Fruit fly (Drosophila melanogaster) whole organism, embryonic: ENCODE measurements around the gene Send2.

Experiments
- Antp ChIP-seq: fragments of 200-800 bp; sonication (Bioruptor generic); optimal IDR thresholded peaks from 3 replicates; lab custom pipeline; 2016; ENCODE audit warnings: missing biosample characterization, missing genetic modification characterization
- CG11398 ChIP-seq: fragments of 200-800 bp; sonication (Bioruptor generic); optimal IDR thresholded peaks from 2 replicates; lab custom pipeline; 2016; ENCODE audit warnings: missing biosample characterization, missing genetic modification characterization
- CG12299 ChIP-seq: fragments of 200-800 bp; sonication (Bioruptor generic); optimal IDR thresholded peaks from 2 replicates; lab custom pipeline; 2018; ENCODE audit warnings: missing biosample characterization, mild to moderate bottlenecking, missing genetic modification characterization
- CG12391 ChIP-seq: fragments of 200-800 bp; sonication (Bioruptor generic); optimal IDR thresholded peaks from 3 replicates; lab custom pipeline; 2018; ENCODE audit warnings: missing biosample characterization, mild to moderate bottlenecking, missing genetic modification characterization, moderate library complexity
- CG12769 ChIP-seq: fragments of 200-800 bp; sonication (Bioruptor generic); optimal IDR thresholded peaks from 2 replicates; lab custom pipeline; 2019; ENCODE audit warnings: missing biosample characterization, mild to moderate bottlenecking, missing genetic modification characterization, moderate library complexity
- CG14014 ChIP-seq: fragments of 200-800 bp; sonication (Bioruptor generic); IDR thresholded peaks from 2 replicates; pipeline ENCODE4 v1.3.6; 2022; ENCODE audit warnings: missing biosample characterization, missing genetic modification characterization
- CG1647 ChIP-seq: fragments of 200-800 bp; sonication (Bioruptor generic); optimal IDR thresholded peaks from 3 replicates; lab custom pipeline; 2016; ENCODE audit warnings: missing biosample characterization, missing genetic modification characterization
- CG17802 ChIP-seq: fragments of 200-800 bp; sonication (Bioruptor generic); optimal IDR thresholded peaks from 2 replicates; lab custom pipeline; 2018; ENCODE audit warnings: missing biosample characterization, mild to moderate bottlenecking, missing genetic modification characterization, moderate library complexity
- CG2875 ChIP-seq: fragments of 200-800 bp; sonication (Bioruptor generic); optimal IDR thresholded peaks from 2 replicates; lab custom pipeline; 2017; ENCODE audit warnings: missing biosample characterization, mild to moderate bottlenecking, missing genetic modification characterization, missing genetic modification reagents
- CG2889 ChIP-seq: fragments of 200-800 bp; sonication (Bioruptor generic); IDR thresholded peaks from 3 replicates; pipeline ENCODE4 v1.3.6; 2022; ENCODE audit warnings: missing biosample characterization, missing genetic modification characterization
- CG30403 ChIP-seq: fragments of 200-800 bp; sonication (Bioruptor generic); optimal IDR thresholded peaks from 3 replicates; lab custom pipeline; 2016; ENCODE audit warnings: missing biosample characterization, missing genetic modification characterization
- CG31224 ChIP-seq: fragments of 200-800 bp; sonication (Bioruptor generic); IDR thresholded peaks from 2 replicates; pipeline ENCODE4 v1.3.6; 2022; ENCODE audit warnings: missing biosample characterization, missing genetic modification characterization
- CG34376 ChIP-seq: fragments of 200-800 bp; sonication (Bioruptor generic); optimal IDR thresholded peaks from 2 replicates; lab custom pipeline; 2018; ENCODE audit warnings: missing biosample characterization, mild to moderate bottlenecking, missing genetic modification characterization
- CG34422 ChIP-seq: fragments of 200-800 bp; sonication (Bioruptor generic); IDR thresholded peaks from 3 replicates; pipeline ENCODE4 v1.3.6; 2022; ENCODE audit warnings: missing biosample characterization, missing genetic modification characterization
- CG6683 ChIP-seq: fragments of 200-800 bp; sonication (Bioruptor generic); optimal IDR thresholded peaks from 2 replicates; lab custom pipeline; 2017; ENCODE audit warnings: missing biosample characterization, mild to moderate bottlenecking, missing genetic modification characterization, missing genetic modification reagents
- CG7271 ChIP-seq: fragments of 200-800 bp; sonication (Bioruptor generic); optimal IDR thresholded peaks from 2 replicates; lab custom pipeline; 2018; ENCODE audit warnings: missing biosample characterization, mild to moderate bottlenecking, missing genetic modification characterization, moderate library complexity
- CHES-1-like ChIP-seq: fragments of 200-800 bp; sonication (Bioruptor generic); optimal IDR thresholded peaks from 2 replicates; lab custom pipeline; 2016; ENCODE audit warnings: missing biosample characterization, missing genetic modification characterization
- Dref ChIP-seq: fragments of 200-800 bp; sonication (Bioruptor generic); IDR thresholded peaks from 2 replicates; pipeline ENCODE4 v1.3.6; 2022; ENCODE audit warnings: missing biosample characterization, missing genetic modification characterization
- Drgx ChIP-seq: fragments of 200-800 bp; sonication (Bioruptor generic); IDR thresholded peaks from 2 replicates; pipeline ENCODE4 v1.3.6; 2022; ENCODE audit warnings: missing biosample characterization, missing genetic modification characterization
- Fer3 ChIP-seq: fragments of 200-800 bp; sonication (Bioruptor generic); optimal IDR thresholded peaks from 2 replicates; lab custom pipeline; 2018; ENCODE audit warnings: missing biosample characterization, mild to moderate bottlenecking, missing genetic modification characterization, moderate library complexity
- HLHmδ ChIP-seq: fragments of 200-800 bp; sonication (Bioruptor generic); optimal IDR thresholded peaks from 2 replicates; lab custom pipeline; 2018; ENCODE audit warnings: missing biosample characterization, mild to moderate bottlenecking, missing genetic modification characterization, moderate library complexity
- Hr3 ChIP-seq: fragments of 200-800 bp; sonication (Bioruptor generic); optimal IDR thresholded peaks from 3 replicates; lab custom pipeline; 2016; ENCODE audit warnings: missing biosample characterization, missing genetic modification characterization
- MESR4 ChIP-seq: fragments of 200-800 bp; sonication (Bioruptor generic); optimal IDR thresholded peaks from 2 replicates; lab custom pipeline; 2018; ENCODE audit warnings: missing biosample characterization, mild to moderate bottlenecking, missing genetic modification characterization, moderate library complexity
- Mes4 ChIP-seq: fragments of 200-800 bp; sonication (Bioruptor generic); optimal IDR thresholded peaks from 2 replicates; lab custom pipeline; 2016; ENCODE audit warnings: missing biosample characterization, missing genetic modification characterization
- NfI ChIP-seq: fragments of 200-800 bp; sonication (Bioruptor generic); optimal IDR thresholded peaks from 3 replicates; lab custom pipeline; 2018; ENCODE audit warnings: missing biosample characterization, mild to moderate bottlenecking, missing genetic modification characterization, moderate library complexity
- Poxn ChIP-seq: fragments of 200-800 bp; sonication (Bioruptor generic); IDR thresholded peaks from 2 replicates; pipeline ENCODE4 v1.3.6; 2022; ENCODE audit warnings: missing biosample characterization, missing genetic modification characterization
- Rfx ChIP-seq: fragments of 200-800 bp; sonication (Bioruptor generic); IDR thresholded peaks from 2 replicates; pipeline ENCODE4 v1.3.6; 2022; ENCODE audit warnings: missing biosample characterization, missing genetic modification characterization
- Sin3A ChIP-seq: fragments of >200 bp; optimal IDR thresholded peaks from 2 replicates; lab custom pipeline; 2018
- Ssrp ChIP-seq: fragments of 200-800 bp; sonication (Bioruptor generic); optimal IDR thresholded peaks from 2 replicates; lab custom pipeline; 2018; ENCODE audit warnings: missing biosample characterization, mild to moderate bottlenecking, missing genetic modification characterization, moderate library complexity
- Taf1 ChIP-seq: fragments of 200-800 bp; sonication (Bioruptor generic); IDR thresholded peaks from 2 replicates; pipeline ENCODE4 v1.3.6; 2022; ENCODE audit warnings: missing biosample characterization, missing genetic modification characterization
- abd-A ChIP-seq: fragments of 200-800 bp; sonication (Bioruptor generic); optimal IDR thresholded peaks from 3 replicates; lab custom pipeline; 2019; ENCODE audit warnings: missing biosample characterization, mild to moderate bottlenecking, missing genetic modification characterization, moderate library complexity
- amos ChIP-seq: fragments of 200-800 bp; sonication (Bioruptor generic); IDR thresholded peaks from 2 replicates; pipeline ENCODE4 v1.3.6; 2022; ENCODE audit warnings: missing biosample characterization, missing genetic modification characterization; ENCODE audit not compliant: partially characterized antibody
- ash1 ChIP-seq: fragments of 200-800 bp; sonication (Bioruptor generic); optimal IDR thresholded peaks from 2 replicates; lab custom pipeline; 2018; ENCODE audit warnings: missing biosample characterization, mild to moderate bottlenecking, missing genetic modification characterization
- az2 ChIP-seq: fragments of 200-800 bp; sonication (Bioruptor generic); optimal IDR thresholded peaks from 3 replicates; lab custom pipeline; 2016; ENCODE audit warnings: missing biosample characterization, missing genetic modification characterization
- bbx ChIP-seq: fragments of 200-800 bp; sonication (Bioruptor generic); IDR thresholded peaks from 2 replicates; pipeline ENCODE4 v1.3.6; 2022; ENCODE audit warnings: missing biosample characterization, missing genetic modification characterization; ENCODE audit not compliant: partially characterized antibody
- bowl ChIP-seq: fragments of 200-800 bp; sonication (Bioruptor generic); IDR thresholded peaks from 2 replicates; pipeline ENCODE4 v1.3.6; 2022; ENCODE audit warnings: missing biosample characterization, missing genetic modification characterization
- cwo ChIP-seq: fragments of 200-800 bp; sonication (Bioruptor generic); optimal IDR thresholded peaks from 3 replicates; lab custom pipeline; 2017; ENCODE audit warnings: missing biosample characterization, missing genetic modification characterization, mild to moderate bottlenecking, moderate library complexity, missing genetic modification reagents
- insv ChIP-seq, 2 experiments: fragments of 200-800 bp; sonication (Bioruptor generic); optimal IDR thresholded peaks; 3 replicates each; lab custom pipeline; 2016 to 2018; ENCODE audit warnings: missing biosample characterization in 2 of 2, missing genetic modification characterization in 2 of 2
- lola ChIP-seq, 3 experiments: fragments of >200 bp in 2 of 3; fragments of 200-800 bp in 1 of 3; sonication (Bioruptor generic) in 1 of 3; optimal IDR thresholded peaks; 2 replicates each; lab custom pipeline; 2017 to 2019; ENCODE audit warnings: missing biosample characterization in 3 of 3, missing genetic modification characterization in 3 of 3, mild to moderate bottlenecking in 1 of 3, moderate library complexity in 1 of 3
- nau ChIP-seq: fragments of 200-800 bp; sonication (Bioruptor generic); optimal IDR thresholded peaks from 3 replicates; lab custom pipeline; 2017; ENCODE audit warnings: missing biosample characterization, mild to moderate bottlenecking, missing genetic modification characterization, missing genetic modification reagents
- nerfin-1 ChIP-seq: fragments of 200-800 bp; sonication (Bioruptor generic); optimal IDR thresholded peaks from 3 replicates; lab custom pipeline; 2019; ENCODE audit warnings: missing biosample characterization, mild to moderate bottlenecking, missing genetic modification characterization, moderate library complexity
- prd ChIP-seq, 3 experiments: fragments of >200 bp in 2 of 3; fragments of 200-800 bp in 1 of 3; sonication (Bioruptor generic) in 1 of 3; optimal IDR thresholded peaks in 2 of 3; IDR thresholded peaks in 1 of 3; 2 replicates in 2 of 3; 3 replicates in 1 of 3; pipeline versions ENCODE4 v1.3.6 to Lab custom; 2017 to 2022; ENCODE audit warnings: missing biosample characterization in 1 of 3, missing genetic modification characterization in 1 of 3
- row ChIP-seq: fragments of 200-800 bp; sonication (Bioruptor generic); IDR thresholded peaks from 3 replicates; pipeline ENCODE4 v1.3.6; 2022; ENCODE audit warnings: missing biosample characterization, missing genetic modification characterization
- sr ChIP-seq: fragments of 200-800 bp; sonication (Bioruptor generic); IDR thresholded peaks from 3 replicates; pipeline ENCODE4 v1.3.6; 2022; ENCODE audit warnings: missing biosample characterization, missing genetic modification characterization
- tio ChIP-seq: fragments of 200-800 bp; sonication (Bioruptor generic); optimal IDR thresholded peaks from 2 replicates; lab custom pipeline; 2017; ENCODE audit warnings: missing biosample characterization, missing genetic modification characterization, inconsistent platforms
- tup ChIP-seq: fragments of 200-800 bp; sonication (Bioruptor generic); optimal IDR thresholded peaks from 2 replicates; lab custom pipeline; 2016; ENCODE audit warnings: missing biosample characterization, mild to moderate bottlenecking, missing genetic modification characterization, moderate library complexity
- usp ChIP-seq: fragments of >200 bp; optimal IDR thresholded peaks from 2 replicates; lab custom pipeline; 2017; ENCODE audit warnings: missing biosample characterization, missing genetic modification characterization
- zfh1 ChIP-seq: fragments of 200-800 bp; sonication (Bioruptor generic); IDR thresholded peaks from 3 replicates; pipeline ENCODE4 v1.3.6; 2022; ENCODE audit warnings: missing biosample characterization, missing genetic modification characterization

The Send2 gene

dm6 chr2L:14355033-14355851, 8.8 kb upstream of the Send2 start, which contains the start of gene Rab14 (continued):
- peak; percentile 91 for TF ChIP-seq bbx (GFP tag; lab: Robert Waterston, UW)
- TF ChIP-seq Sin3A (lab: Kevin White, UChicago) = peak; percentile 91
- peak; percentile 78 for TF ChIP-seq CG12299
- TF ChIP-seq Dref = peak; percentile 95
- TF ChIP-seq usp (GFP tag; lab: Kevin White, UChicago) = no peak
- peak; percentile 59 for TF ChIP-seq ash1 (GFP tag; lab: Kevin White, UChicago)
- peak; percentile 35 for TF ChIP-seq nerfin-1 (tag; lab: Kevin White, UChicago)
- no peak for TF ChIP-seq HLHmδ (GFP tag; lab: Kevin White, UChicago)
- TF ChIP-seq CHES-1-like (GFP tag; lab: Kevin White, UChicago) = peak; percentile 85
- TF ChIP-seq MESR4 (GFP tag; lab: Kevin White, UChicago) = peak; percentile 92
- no peak for TF ChIP-seq insv (GFP tag; optimal IDR thresholded peaks at IDR 0.05; lab: Kevin White, UChicago)
- peak; percentile 89 for TF ChIP-seq row (GFP tag; lab: Robert Waterston, UW)
- no peak for TF ChIP-seq Poxn (GFP tag; lab: Robert Waterston, UW)
- peak; percentile 68 for TF ChIP-seq Antp (GFP tag; lab: Kevin White, UChicago)
- TF ChIP-seq Mes4 (GFP tag; lab: Kevin White, UChicago) = peak; percentile 32
- peak; percentile 70 for TF ChIP-seq CG2889
- TF ChIP-seq tup (GFP tag; lab: Kevin White, UChicago) = peak; percentile 68
- TF ChIP-seq CG7271 = no peak
- TF ChIP-seq az2 (GFP tag; lab: Kevin White, UChicago) = peak; percentile 89
- TF ChIP-seq NfI (GFP tag; lab: Kevin White, UChicago) = peak; percentile 86
- TF ChIP-seq CG11398 (GFP tag; lab: Kevin White, UChicago) = peak; percentile 68
- TF ChIP-seq CG6683 (GFP tag; lab: Kevin White, UChicago) = peak; percentile 43
- TF ChIP-seq cwo (GFP tag; lab: Kevin White, UChicago) = peak; percentile 79
- TF ChIP-seq CG17802 (tag; lab: Kevin White, UChicago) = peak; percentile 47
- TF ChIP-seq Fer3 (tag; lab: Kevin White, UChicago) = peak; percentile 85
- TF ChIP-seq CG31224 (GFP tag; lab: Robert Waterston, UW) = peak; percentile 65; the same call in 1 of the 2 replicates
- peak; percentile 72 for TF ChIP-seq Hr3 (GFP tag; lab: Kevin White, UChicago)
- TF ChIP-seq prd (optimal IDR thresholded peaks at IDR 0.05; lab: Kevin White, UChicago) = no peak
- TF ChIP-seq prd (GFP tag; IDR thresholded peaks at IDR 0.05; lab: Robert Waterston, UW) = peak; percentile 82
- TF ChIP-seq nau (GFP tag; lab: Kevin White, UChicago) = peak; percentile 51
- peak; percentile 85 for TF ChIP-seq zfh1 (GFP tag; lab: Robert Waterston, UW)
- TF ChIP-seq bowl = peak; percentile 56; the same call in 1 of the 2 replicates
- TF ChIP-seq CG12391 (tag; lab: Kevin White, UChicago) = peak; percentile 88
- TF ChIP-seq CG12769 (tag; lab: Kevin White, UChicago) = peak; percentile 76
- TF ChIP-seq abd-A (tag; lab: Kevin White, UChicago) = peak; percentile 22
- TF ChIP-seq lola (GFP tag; optimal IDR thresholded peaks at IDR 0.05; lab: Kevin White, UChicago) = peak in 1 of 3 experiments; percentile 57
- peak; percentile 35; the same call in 2 of the 3 replicates for TF ChIP-seq sr (GFP tag; lab: Robert Waterston, UW)
- TF ChIP-seq CG1647 (GFP tag; lab: Kevin White, UChicago) = peak; percentile 61
- TF ChIP-seq CG2875 (GFP tag; lab: Kevin White, UChicago) = peak; percentile 64
- TF ChIP-seq Ssrp (tag; lab: Kevin White, UChicago) = peak; percentile 73
- TF ChIP-seq Taf1 (GFP tag; lab: Robert Waterston, UW) = peak; percentile 48
- peak; percentile 77 for TF ChIP-seq tio
- peak; percentile 85 for TF ChIP-seq Drgx (GFP tag; lab: Robert Waterston, UW)
- peak; percentile 90 for TF ChIP-seq Rfx
- TF ChIP-seq CG34376 (GFP tag; lab: Kevin White, UChicago) = peak; percentile 37
- peak; percentile 90 for TF ChIP-seq CG34422
- TF ChIP-seq amos = peak; percentile 93
- TF ChIP-seq CG14014 (GFP tag; lab: Robert Waterston, UW) = peak; percentile 89
- TF ChIP-seq CG30403 (GFP tag; lab: Kevin White, UChicago) = peak; percentile 82
